Worm (Caenorhabditis elegans) whole organism, L2 larva: ENCODE measurements around the gene sqd-1.

Source experiments
- C34F6.9 ChIP-seq: fragments of 150-350 bp; optimal IDR thresholded peaks from 2 replicates; lab custom pipeline; 2014; ENCODE audit warnings: missing biosample characterization, missing genetic modification characterization
- F13H6.1 ChIP-seq: sonication (generic microtip); optimal IDR thresholded peaks from 2 replicates; lab custom pipeline; 2016; ENCODE audit warnings: missing genetic modification characterization, missing compliant biosample characterization
- Y55F3AM.14 ChIP-seq: fragments of 200-800 bp; sonication (Bioruptor generic); optimal IDR thresholded peaks from 2 replicates; lab custom pipeline; 2018; ENCODE audit warnings: mild to moderate bottlenecking, missing genetic modification characterization, missing compliant biosample characterization
- ZK546.5 ChIP-seq: sonication (generic microtip); optimal IDR thresholded peaks from 2 replicates; lab custom pipeline; 2017; ENCODE audit warnings: missing biosample characterization, missing genetic modification characterization
- alr-1 ChIP-seq: fragments of 150-350 bp; optimal IDR thresholded peaks from 2 replicates; lab custom pipeline; 2014; ENCODE audit warnings: missing biosample characterization, missing genetic modification characterization
- aly-2 ChIP-seq: fragments of 150-350 bp; optimal IDR thresholded peaks from 2 replicates; lab custom pipeline; 2014; ENCODE audit warnings: missing biosample characterization, missing genetic modification characterization
- blmp-1 ChIP-seq: sonication (generic microtip); optimal IDR thresholded peaks from 2 replicates; lab custom pipeline; 2017; ENCODE audit warnings: missing genetic modification characterization, mild to moderate bottlenecking, missing compliant biosample characterization, antibody characterized with exemption, moderate library complexity; ENCODE audit not compliant: insufficient read depth
- ceh-16 ChIP-seq: fragments of 150-350 bp; optimal IDR thresholded peaks from 2 replicates; lab custom pipeline; 2014; ENCODE audit warnings: missing biosample characterization, missing genetic modification characterization
- ceh-82 ChIP-seq: fragments of 150-350 bp; optimal IDR thresholded peaks from 2 replicates; lab custom pipeline; 2014; ENCODE audit warnings: missing biosample characterization, missing genetic modification characterization
- crh-2 ChIP-seq: sonication (generic microtip); optimal IDR thresholded peaks from 2 replicates; lab custom pipeline; 2017; ENCODE audit warnings: missing biosample characterization, missing genetic modification characterization
- dmd-4 ChIP-seq: sonication (generic microtip); optimal IDR thresholded peaks from 2 replicates; lab custom pipeline; 2017; ENCODE audit warnings: missing biosample characterization, missing genetic modification characterization
- egl-27 ChIP-seq: sonication (generic microtip); optimal IDR thresholded peaks from 3 replicates; lab custom pipeline; 2017; ENCODE audit warnings: missing biosample characterization, missing genetic modification reagents, missing genetic modification characterization
- elt-1 ChIP-seq: fragments of 150-350 bp; optimal IDR thresholded peaks from 2 replicates; lab custom pipeline; 2014; ENCODE audit warnings: missing biosample characterization, missing genetic modification characterization
- elt-3 ChIP-seq: sonication (generic microtip); optimal IDR thresholded peaks from 2 replicates; lab custom pipeline; 2017; ENCODE audit warnings: missing biosample characterization, missing genetic modification characterization
- fos-1 ChIP-seq: fragments of 150-350 bp; optimal IDR thresholded peaks from 2 replicates; lab custom pipeline; 2014; ENCODE audit warnings: missing biosample characterization, missing genetic modification characterization
- gmeb-1 ChIP-seq: fragments of 150-350 bp; optimal IDR thresholded peaks from 2 replicates; lab custom pipeline; 2014; ENCODE audit warnings: missing biosample characterization, missing genetic modification characterization
- lin-13 ChIP-seq: fragments of 150-350 bp; optimal IDR thresholded peaks from 2 replicates; lab custom pipeline; 2014; ENCODE audit warnings: missing biosample characterization, missing genetic modification reagents, missing genetic modification characterization
- lin-39 ChIP-seq: fragments of 150-350 bp; optimal IDR thresholded peaks from 2 replicates; lab custom pipeline; 2014; ENCODE audit warnings: missing biosample characterization, missing genetic modification reagents, missing genetic modification characterization
- mbf-1 ChIP-seq: sonication (generic microtip); optimal IDR thresholded peaks from 2 replicates; lab custom pipeline; 2017; ENCODE audit warnings: missing biosample characterization, missing genetic modification characterization
- mdl-1 ChIP-seq, 2 experiments: fragments of 150-350 bp in 1 of 2; sonication (generic microtip) in 1 of 2; optimal IDR thresholded peaks; 2 replicates each; lab custom pipeline; 2017; ENCODE audit warnings: missing biosample characterization in 2 of 2, missing genetic modification characterization in 2 of 2
- nhr-11 ChIP-seq: fragments of 150-350 bp; optimal IDR thresholded peaks from 2 replicates; lab custom pipeline; 2014; ENCODE audit warnings: missing biosample characterization, missing genetic modification characterization
- nhr-12 ChIP-seq: fragments of 150-350 bp; optimal IDR thresholded peaks from 2 replicates; lab custom pipeline; 2014; ENCODE audit warnings: missing biosample characterization, missing genetic modification characterization
- nhr-21 ChIP-seq: fragments of 150-350 bp; optimal IDR thresholded peaks from 2 replicates; lab custom pipeline; 2014; ENCODE audit warnings: missing biosample characterization, missing genetic modification characterization
- nhr-23 ChIP-seq: fragments of 150-350 bp; optimal IDR thresholded peaks from 2 replicates; lab custom pipeline; 2014; ENCODE audit warnings: missing biosample characterization, missing genetic modification reagents, missing genetic modification characterization
- nhr-237 ChIP-seq: fragments of 150-350 bp; optimal IDR thresholded peaks from 2 replicates; lab custom pipeline; 2014; ENCODE audit warnings: missing biosample characterization, missing genetic modification characterization
- nhr-25 ChIP-seq: fragments of 150-350 bp; sonication (generic microtip); optimal IDR thresholded peaks from 3 replicates; lab custom pipeline; 2014; ENCODE audit warnings: missing biosample characterization, missing genetic modification characterization
- nhr-6 ChIP-seq: fragments of 150-350 bp; optimal IDR thresholded peaks from 2 replicates; lab custom pipeline; 2014; ENCODE audit warnings: missing biosample characterization, missing genetic modification characterization
- peb-1 ChIP-seq: fragments of 150-350 bp; optimal IDR thresholded peaks from 2 replicates; lab custom pipeline; 2014; ENCODE audit warnings: missing biosample characterization, missing genetic modification characterization
- skn-1 ChIP-seq: sonication (generic microtip); optimal IDR thresholded peaks from 2 replicates; lab custom pipeline; 2017; ENCODE audit warnings: missing biosample characterization, missing genetic modification characterization
- sma-3 ChIP-seq: sonication (generic microtip); optimal IDR thresholded peaks from 2 replicates; lab custom pipeline; 2016; ENCODE audit warnings: missing genetic modification reagents, missing genetic modification characterization, missing compliant biosample characterization
- sma-9 ChIP-seq, 2 experiments: fragments of 150-350 bp in 1 of 2; sonication (generic microtip) in 1 of 2; optimal IDR thresholded peaks; 2 replicates each; lab custom pipeline; 2014 to 2016; ENCODE audit warnings: missing genetic modification characterization in 2 of 2, mild to moderate bottlenecking in 1 of 2, missing biosample characterization in 1 of 2, missing compliant biosample characterization in 1 of 2, missing genetic modification reagents in 1 of 2, moderate library complexity in 1 of 2
- snpc-4 ChIP-seq: fragments of 150-350 bp; optimal IDR thresholded peaks from 2 replicates; lab custom pipeline; 2014; ENCODE audit warnings: missing biosample characterization, missing genetic modification characterization
- unc-39 ChIP-seq: fragments of 150-350 bp; optimal IDR thresholded peaks from 2 replicates; lab custom pipeline; 2014; ENCODE audit warnings: missing biosample characterization, missing genetic modification characterization
- unc-55 ChIP-seq: fragments of 150-350 bp; sonication (generic microtip); optimal IDR thresholded peaks from 3 replicates; lab custom pipeline; 2014; ENCODE audit warnings: missing biosample characterization, missing genetic modification reagents, missing genetic modification characterization
- zag-1 ChIP-seq: fragments of 150-350 bp; optimal IDR thresholded peaks from 2 replicates; lab custom pipeline; 2014; ENCODE audit warnings: missing biosample characterization, missing genetic modification characterization
- ztf-1 ChIP-seq: fragments of 200-800 bp; sonication (Bioruptor generic); conservative IDR thresholded peaks from 2 replicates; pipeline ENCODE4 v1.3.6; 2022; ENCODE audit warnings: missing genetic modification characterization, missing compliant biosample characterization
- ztf-11 ChIP-seq: sonication (generic microtip); optimal IDR thresholded peaks from 2 replicates; lab custom pipeline; 2017; ENCODE audit warnings: missing biosample characterization, missing genetic modification characterization
- ztf-4 ChIP-seq: fragments of 150-350 bp; optimal IDR thresholded peaks from 2 replicates; lab custom pipeline; 2014; ENCODE audit warnings: missing biosample characterization, missing genetic modification characterization

sqd-1 gene

ce11 chrIV:6298253-6298652 is 25.7 kb upstream of the sqd-1 start, which contains the start of gene srv-27:
TSS of gene srv-27 (minus strand) at chrIV:6298353.
- TF ChIP-seq crh-2 (tag; lab: Kevin White, UChicago) (no peak), ztf-1 (GFP tag; lab: Robert Waterston, UW) (no peak), nhr-25 (tag; lab: Kevin White, UChicago) (no peak), nhr-23 (tag; lab: Kevin White, UChicago) (no peak), unc-55 (no peak), fos-1 (tag; lab: Kevin White, UChicago) (no peak), ztf-4 (no peak), sma-3 (no peak), sma-9 (GFP tag; optimal IDR thresholded peaks at IDR 0.05; lab: Kevin White, UChicago) (no peak), sma-9 (tag; optimal IDR thresholded peaks at IDR 0.05; lab: Kevin White, UChicago) (no peak), gmeb-1 (tag; lab: Kevin White, UChicago) (no peak), egl-27 (tag; lab: Kevin White, UChicago) (no peak), C34F6.9 (no peak), nhr-237 (tag; lab: Kevin White, UChicago) (no peak), lin-39 (tag; lab: Kevin White, UChicago) (no peak)

- TF ChIP-seq mdl-1 (tag; optimal IDR thresholded peaks at IDR 0.05; lab: Kevin White, UChicago) (no peak), snpc-4 (no peak), nhr-23 (tag; lab: Kevin White, UChicago) (no peak), C34F6.9 (no peak), ceh-82 (tag; lab: Kevin White, UChicago) (no peak), mbf-1 (tag; lab: Kevin White, UChicago) (no peak), unc-39 (tag; lab: Kevin White, UChicago) (no peak), elt-3 (no peak), aly-2 (tag; lab: Kevin White, UChicago) (no peak), nhr-6 (no peak), lin-13 (GFP tag; lab: Kevin White, UChicago) (no peak), fos-1 (tag; lab: Kevin White, UChicago) (no peak), alr-1 (no peak)
Observed at ce11 chrIV:6299523-6299922, 24.5 kb upstream of the sqd-1 start.

ce11 chrIV:6301764-6302163 is 22.2 kb upstream of the sqd-1 start, which contains the start of gene srv-26:
TSS of gene srv-26 (minus strand) at chrIV:6301864.
- TF ChIP-seq skn-1 (tag; lab: Kevin White, UChicago), result no peak
- no peak for TF ChIP-seq nhr-21
- TF ChIP-seq egl-27 (tag; lab: Kevin White, UChicago), result no peak

DNA sequence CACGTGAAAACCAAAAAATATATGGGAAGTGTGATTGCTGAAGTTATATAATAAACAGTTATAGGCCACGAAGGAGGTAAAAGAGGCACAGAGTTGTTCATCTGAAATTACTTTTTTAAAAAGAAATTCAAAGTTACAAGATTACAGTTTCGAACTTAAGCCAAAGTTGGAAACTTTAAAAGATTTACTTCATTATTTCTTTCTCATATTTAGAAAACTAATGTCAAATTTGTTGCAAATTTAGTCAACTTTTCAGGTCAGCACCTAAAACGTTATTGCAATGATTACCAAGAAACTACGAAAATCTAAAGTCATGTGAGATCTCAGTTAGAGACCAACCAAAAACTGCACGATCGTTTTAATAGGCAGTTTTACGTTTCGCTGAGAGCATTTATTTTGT is 20.3 kb upstream of the sqd-1 start, which contains the start of gene srv-25:
Gene srv-25, minus strand, starts transcription at position 101 of the 400 bp plus-strand sequence.
- TF ChIP-seq ceh-16 (no peak), nhr-11 (tag; lab: Kevin White, UChicago) (no peak), dmd-4 (tag; lab: Kevin White, UChicago) (no peak), peb-1 (tag; lab: Kevin White, UChicago) (no peak), egl-27 (tag; lab: Kevin White, UChicago) (no peak), gmeb-1 (tag; lab: Kevin White, UChicago) (no peak), nhr-25 (tag; lab: Kevin White, UChicago) (no peak), sma-9 (GFP tag; optimal IDR thresholded peaks at IDR 0.05; lab: Kevin White, UChicago) (no peak), sma-9 (tag; optimal IDR thresholded peaks at IDR 0.05; lab: Kevin White, UChicago) (no peak), nhr-21 (no peak), F13H6.1 (tag; lab: Kevin White, UChicago) (no peak)

DNA sequence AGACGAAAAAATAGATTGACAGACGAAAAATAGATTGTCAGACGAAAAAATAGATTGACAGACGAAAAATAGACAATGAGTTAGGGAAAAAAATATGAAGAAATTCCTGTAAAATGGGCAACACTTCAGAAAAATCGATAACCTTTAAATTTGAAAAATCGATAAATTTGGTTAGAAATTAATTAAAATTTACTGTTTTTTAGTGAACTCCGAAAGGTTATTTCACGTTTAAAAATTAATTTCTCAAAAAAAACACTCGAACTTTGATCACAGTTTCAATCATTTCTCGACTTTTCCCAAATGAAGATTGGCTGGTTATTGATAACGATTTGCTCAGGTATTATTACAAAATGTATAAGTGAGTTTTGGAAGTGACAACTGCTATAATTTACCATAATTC is 16.5 kb upstream of the sqd-1 start, which contains the start of gene csp-2:
Gene csp-2, plus strand, starts transcription at position 301 of the 400 bp plus-strand sequence.
- TF ChIP-seq mdl-1 (tag; optimal IDR thresholded peaks at IDR 0.05; lab: Kevin White, UChicago), result no peak
- TF ChIP-seq unc-39 (tag; lab: Kevin White, UChicago), result no peak
- TF ChIP-seq elt-1 (tag; lab: Kevin White, UChicago), result no peak
- no peak for TF ChIP-seq zag-1 (tag; lab: Kevin White, UChicago)
- no peak for TF ChIP-seq blmp-1 (tag; lab: Kevin White, UChicago)
- no peak for TF ChIP-seq dmd-4 (tag; lab: Kevin White, UChicago)
- TF ChIP-seq C34F6.9, result no peak
- no peak for TF ChIP-seq nhr-12
- no peak for TF ChIP-seq Y55F3AM.14 (GFP tag; lab: Kevin White, UChicago)
- TF ChIP-seq nhr-237 (tag; lab: Kevin White, UChicago), result no peak
- no peak for TF ChIP-seq alr-1
- no peak for TF ChIP-seq ztf-11 (tag; lab: Kevin White, UChicago)
- no peak for TF ChIP-seq F13H6.1 (tag; lab: Kevin White, UChicago)
- TF ChIP-seq snpc-4, result no peak
- TF ChIP-seq ZK546.5 (tag; lab: Kevin White, UChicago), result no peak
